Worm (Caenorhabditis elegans): ENCODE results near the gene Y45G12B.2.

ce11 chrV:2740228-2740627, 45.7 kb downstream of the Y45G12B.2 start, which contains the start of gene srg-61:
- TF ChIP-seq med-1 (GFP tag; optimal IDR thresholded peaks at IDR 0.05; ENCODE audit: insufficient read depth) (no peak), tab-1 (GFP tag; IDR thresholded peaks at IDR 0.05) (no peak), ztf-23 (GFP tag; IDR thresholded peaks at IDR 0.05) (no peak), cog-1 (tag; optimal IDR thresholded peaks at IDR 0.05) (no peak), T22C8.4 (GFP tag; IDR thresholded peaks at IDR 0.05) (no peak), flt-1 (GFP tag; IDR thresholded peaks at IDR 0.05) (no peak), ztf-29 (GFP tag; IDR thresholded peaks at IDR 0.05) (no peak)

Data from whole organism, midembryonic.